Worm (Caenorhabditis elegans) whole organism, early embryonic: ENCODE data around the gene slc-25A26.

Source experiments
- B0310.2 ChIP-seq: sonication (generic microtip); optimal IDR thresholded peaks from 2 replicates; lab custom pipeline; 2016; ENCODE audit warnings: mild to moderate bottlenecking, missing genetic modification characterization, missing compliant biosample characterization
- F13C5.2 ChIP-seq: sonication (generic microtip); optimal IDR thresholded peaks from 2 replicates; lab custom pipeline; 2017; ENCODE audit warnings: mild to moderate bottlenecking, missing genetic modification characterization, inconsistent platforms, missing compliant biosample characterization
- aly-1 ChIP-seq: sonication (generic microtip); optimal IDR thresholded peaks from 2 replicates; lab custom pipeline; 2016; ENCODE audit warnings: missing genetic modification characterization, missing compliant biosample characterization
- ama-1 ChIP-seq: fragments of 150-350 bp; optimal IDR thresholded peaks from 2 replicates; lab custom pipeline; 2014
- ceh-13 ChIP-seq: fragments of 200-800 bp; sonication (Bioruptor generic); optimal IDR thresholded peaks from 2 replicates; lab custom pipeline; 2018; ENCODE audit warnings: mild to moderate bottlenecking, missing genetic modification characterization, missing compliant biosample characterization
- ceh-36 ChIP-seq: sonication (generic microtip); optimal IDR thresholded peaks from 2 replicates; lab custom pipeline; 2016; ENCODE audit warnings: missing genetic modification characterization, inconsistent platforms, missing compliant biosample characterization
- ets-7 ChIP-seq: sonication (generic microtip); optimal IDR thresholded peaks from 2 replicates; lab custom pipeline; 2016; ENCODE audit warnings: missing genotype, missing genetic modification characterization, missing compliant biosample characterization
- flt-1 ChIP-seq: fragments of 200-800 bp; sonication (Bioruptor generic); IDR thresholded peaks from 2 replicates; pipeline ENCODE4 v1.3.6; 2022; ENCODE audit warnings: missing genetic modification characterization, missing compliant biosample characterization
- hmbx-1 ChIP-seq: sonication (generic microtip); optimal IDR thresholded peaks from 2 replicates; lab custom pipeline; 2016; ENCODE audit warnings: mild to moderate bottlenecking, missing genetic modification characterization, missing compliant biosample characterization
- hmg-4 ChIP-seq: fragments of 200-800 bp; sonication (Bioruptor generic); optimal IDR thresholded peaks from 2 replicates; lab custom pipeline; 2018; ENCODE audit warnings: mild to moderate bottlenecking, missing genetic modification characterization, missing compliant biosample characterization
- hnd-1 ChIP-seq: sonication (generic microtip); optimal IDR thresholded peaks from 2 replicates; lab custom pipeline; 2016; ENCODE audit warnings: missing genetic modification characterization, missing compliant biosample characterization
- pes-1 ChIP-seq: fragments of 200-800 bp; sonication (Bioruptor generic); IDR thresholded peaks from 2 replicates; pipeline ENCODE4 v1.3.6; 2022; ENCODE audit warnings: missing genetic modification reagents, missing genetic modification characterization, missing compliant biosample characterization
- scrt-1 ChIP-seq: fragments of 200-800 bp; sonication (Bioruptor generic); IDR thresholded peaks from 2 replicates; pipeline ENCODE4 v1.3.6; 2022; ENCODE audit warnings: missing genetic modification characterization, missing compliant biosample characterization
- sea-1 ChIP-seq: fragments of 200-800 bp; sonication (Bioruptor generic); conservative IDR thresholded peaks from 2 replicates; pipeline ENCODE4 v1.3.6; 2022; ENCODE audit warnings: missing genetic modification characterization, missing compliant biosample characterization
- tbx-11 ChIP-seq: fragments of 200-800 bp; sonication (Bioruptor generic); IDR thresholded peaks from 2 replicates; pipeline ENCODE4 v1.3.6; 2022; ENCODE audit warnings: missing genetic modification characterization, missing compliant biosample characterization
- tbx-37 ChIP-seq: fragments of 200-800 bp; sonication (Bioruptor generic); conservative IDR thresholded peaks from 2 replicates; pipeline ENCODE4 v1.3.6; 2022; ENCODE audit warnings: missing genetic modification reagents, missing genetic modification characterization, missing compliant biosample characterization
- tra-4 ChIP-seq: sonication (generic microtip); optimal IDR thresholded peaks from 2 replicates; lab custom pipeline; 2017; ENCODE audit warnings: missing genetic modification characterization, missing compliant biosample characterization

slc-25A26 gene

ce11 chrIV:8978047-8978446, 47.8 kb downstream of the slc-25A26 start:
- TF ChIP-seq tbx-37 (GFP tag; lab: Robert Waterston, UW) (no peak), ama-1 (lab: Kevin White, UChicago) (no peak), ceh-13 (no peak), ceh-36 (tag; lab: Kevin White, UChicago) (no peak), flt-1 (no peak), hmg-4 (GFP tag; lab: Kevin White, UChicago) (no peak), aly-1 (tag; lab: Kevin White, UChicago) (no peak), hnd-1 (no peak), tra-4 (tag; lab: Kevin White, UChicago) (no peak), B0310.2 (tag; lab: Kevin White, UChicago) (no peak), scrt-1 (GFP tag; lab: Robert Waterston, UW) (no peak), ets-7 (no peak), hmbx-1 (no peak), F13C5.2 (tag; lab: Kevin White, UChicago) (no peak), pes-1 (GFP tag; lab: Robert Waterston, UW) (no peak), tbx-11 (GFP tag; lab: Robert Waterston, UW) (no peak)

ce11 chrIV:8979062-8979612, 48.9 kb downstream of the slc-25A26 start:
- TF ChIP-seq tbx-37 (GFP tag; lab: Robert Waterston, UW) (no peak), sea-1 (GFP tag; lab: Robert Waterston, UW) (no peak), ceh-13 (no peak), B0310.2 (tag; lab: Kevin White, UChicago) (no peak), F13C5.2 (tag; lab: Kevin White, UChicago) (no peak), hmg-4 (GFP tag; lab: Kevin White, UChicago) (no peak), ets-7 (no peak), scrt-1 (GFP tag; lab: Robert Waterston, UW) (no peak), hnd-1 (no peak), tra-4 (tag; lab: Kevin White, UChicago) (no peak), pes-1 (GFP tag; lab: Robert Waterston, UW) (no peak), ceh-36 (tag; lab: Kevin White, UChicago) (no peak), flt-1 (no peak), hmbx-1 (no peak), ama-1 (lab: Kevin White, UChicago) (no peak), tbx-11 (GFP tag; lab: Robert Waterston, UW) (no peak), aly-1 (tag; lab: Kevin White, UChicago) (no peak)

ce11 chrIV:8979695-8980094, 49.5 kb downstream of the slc-25A26 start, which contains the start of gene col-119:
col-119 (minus strand) TSS chrIV:8979795.
- no peak for TF ChIP-seq pes-1 (GFP tag; lab: Robert Waterston, UW)
- TF ChIP-seq ceh-13: no peak
- TF ChIP-seq B0310.2 (tag; lab: Kevin White, UChicago): no peak
- no peak for TF ChIP-seq scrt-1 (GFP tag; lab: Robert Waterston, UW)
- TF ChIP-seq ets-7: no peak
- TF ChIP-seq ceh-36 (tag; lab: Kevin White, UChicago): no peak
- TF ChIP-seq tra-4 (tag; lab: Kevin White, UChicago): no peak
- TF ChIP-seq aly-1 (tag; lab: Kevin White, UChicago): no peak
- TF ChIP-seq hnd-1: no peak
- TF ChIP-seq hmbx-1: no peak
- TF ChIP-seq hmg-4 (GFP tag; lab: Kevin White, UChicago): no peak
- no peak for TF ChIP-seq F13C5.2 (tag; lab: Kevin White, UChicago)
- no peak for TF ChIP-seq tbx-37 (GFP tag; lab: Robert Waterston, UW)
- TF ChIP-seq ama-1 (lab: Kevin White, UChicago): no peak
- no peak for TF ChIP-seq tbx-11 (GFP tag; lab: Robert Waterston, UW)
- no peak for TF ChIP-seq sea-1 (GFP tag; lab: Robert Waterston, UW)
- TF ChIP-seq flt-1: no peak
